Fruit fly (Drosophila melanogaster): Measurements from ENCODE around the gene mbf1.
A peak's percentile ranks its signal among the peaks of the same experiment; 100 is the strongest.

mbf1 gene

DNA sequence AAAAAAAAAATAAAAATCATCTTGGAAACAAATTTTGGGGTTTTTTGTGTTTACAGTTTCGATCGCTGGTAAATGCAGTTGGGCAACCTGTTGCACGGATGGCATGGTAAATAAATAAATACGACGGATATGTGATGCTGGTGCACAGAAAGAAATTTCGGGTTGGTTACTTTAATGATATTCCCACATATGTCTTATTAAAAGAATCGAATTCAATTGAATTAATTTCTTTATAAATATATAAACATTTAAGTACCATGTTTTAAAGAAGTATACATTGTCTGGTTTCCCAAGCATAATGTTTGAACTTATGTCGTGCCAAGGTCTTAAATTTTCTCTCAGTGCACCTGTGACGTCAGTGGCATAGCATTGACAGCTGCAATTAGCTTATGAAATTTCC is 6.7 kb upstream of the mbf1 start (continued):
- peak; percentile 83 for TF ChIP-seq gcm (GFP tag; optimal IDR thresholded peaks at IDR 0.05)
- peak; percentile 82 for TF ChIP-seq CG10979 (tag; optimal IDR thresholded peaks at IDR 0.05)
- TF ChIP-seq gsb-n (tag; optimal IDR thresholded peaks at IDR 0.05), result peak; percentile 61
- TF ChIP-seq D19B (GFP tag; optimal IDR thresholded peaks at IDR 0.05), result no peak
- TF ChIP-seq CG16863 (GFP tag; optimal IDR thresholded peaks at IDR 0.05), result no peak
- peak; percentile 49 for TF ChIP-seq scrt (GFP tag; optimal IDR thresholded peaks at IDR 0.05)
- peak; percentile 57; the same call in 1 of the 2 replicates for TF ChIP-seq ara (GFP tag; IDR thresholded peaks at IDR 0.05)
- no peak for TF ChIP-seq NC2α (GFP tag; optimal IDR thresholded peaks at IDR 0.05)
- TF ChIP-seq shn (GFP tag; optimal IDR thresholded peaks at IDR 0.05), result no peak
- TF ChIP-seq CG6254 (GFP tag; optimal IDR thresholded peaks at IDR 0.05), result peak; percentile 65
- TF ChIP-seq ham (GFP tag; IDR thresholded peaks at IDR 0.05), result no peak
- no peak for TF ChIP-seq CG12155 (GFP tag; optimal IDR thresholded peaks at IDR 0.05)
- TF ChIP-seq CG9609 (GFP tag; optimal IDR thresholded peaks at IDR 0.05), result no peak
- peak; percentile 46 for TF ChIP-seq bcd (GFP tag; optimal IDR thresholded peaks at IDR 0.05)
- peak; percentile 59 for TF ChIP-seq CG17385 (GFP tag; optimal IDR thresholded peaks at IDR 0.05)
- peak; percentile 12 for TF ChIP-seq CG17568 (GFP tag; optimal IDR thresholded peaks at IDR 0.05)
- peak; percentile 20 for TF ChIP-seq Max (GFP tag; optimal IDR thresholded peaks at IDR 0.05)
- no peak for TF ChIP-seq Bgb (GFP tag; IDR thresholded peaks at IDR 0.05; ENCODE audit: partially characterized antibody)
- TF ChIP-seq Eip74EF (GFP tag; optimal IDR thresholded peaks at IDR 0.05), result peak in 1 of 2 experiments; percentile 70
- TF ChIP-seq CG2678 (tag; optimal IDR thresholded peaks at IDR 0.05), result peak; percentile 77
- TF ChIP-seq CG31224 (GFP tag; IDR thresholded peaks at IDR 0.05), result no peak
- TF ChIP-seq CG10147 (GFP tag; optimal IDR thresholded peaks at IDR 0.05), result peak; percentile 12
- peak; percentile 52 for TF ChIP-seq CG10209 (GFP tag; optimal IDR thresholded peaks at IDR 0.05)
- no peak for TF ChIP-seq Kr (GFP tag; optimal IDR thresholded peaks at IDR 0.05)
- TF ChIP-seq zfh2 (GFP tag; optimal IDR thresholded peaks at IDR 0.05), result no peak
- peak; percentile 8 for TF ChIP-seq CG8290 (GFP tag; optimal IDR thresholded peaks at IDR 0.05)
- no peak for TF ChIP-seq CG8290 (tag; optimal IDR thresholded peaks at IDR 0.05)
- TF ChIP-seq vvl (GFP tag; IDR thresholded peaks at IDR 0.05), result peak; percentile 60; the same call in 1 of the 2 replicates
- TF ChIP-seq E2f2 (GFP tag; IDR thresholded peaks at IDR 0.05), result peak; percentile 35
- peak; percentile 77 for TF ChIP-seq Blimp-1 (GFP tag; optimal IDR thresholded peaks at IDR 0.05)
- TF ChIP-seq CG7839 (tag; optimal IDR thresholded peaks at IDR 0.05), result peak; percentile 73
- peak; percentile 47; the same call in 1 of the 2 replicates for TF ChIP-seq Oaz (GFP tag; IDR thresholded peaks at IDR 0.05)
- TF ChIP-seq ssp (GFP tag; IDR thresholded peaks at IDR 0.05), result 0 out of 2 replicates have a peak, but pooled peaks have one; percentile 30
- TF ChIP-seq Hr51 (GFP tag; optimal IDR thresholded peaks at IDR 0.05), result peak in 1 of 2 experiments; percentile 79
- peak; percentile 71 for TF ChIP-seq CG15269 (tag; optimal IDR thresholded peaks at IDR 0.05)
- no peak for TF ChIP-seq CG3995 (GFP tag; optimal IDR thresholded peaks at IDR 0.05)
- peak; percentile 53 for TF ChIP-seq oc (tag; optimal IDR thresholded peaks at IDR 0.05)
- TF ChIP-seq CG15601 (tag; optimal IDR thresholded peaks at IDR 0.05), result peak; percentile 73
- TF ChIP-seq CG15479 (GFP tag; optimal IDR thresholded peaks at IDR 0.05), result no peak
- TF ChIP-seq Myb (GFP tag; optimal IDR thresholded peaks at IDR 0.05), result no peak
- peak; percentile 71 for TF ChIP-seq Xrp1 (GFP tag; IDR thresholded peaks at IDR 0.05)
- peak; percentile 77 for TF ChIP-seq fd64A (GFP tag; optimal IDR thresholded peaks at IDR 0.05)
- TF ChIP-seq CG12659 (GFP tag; optimal IDR thresholded peaks at IDR 0.05), result peak; percentile 33
- TF ChIP-seq CG2116 (GFP tag; optimal IDR thresholded peaks at IDR 0.05), result peak; percentile 11
- peak; percentile 53 for TF ChIP-seq CG17328 (GFP tag; IDR thresholded peaks at IDR 0.05)
- TF ChIP-seq CG8281 (tag; optimal IDR thresholded peaks at IDR 0.05), result peak; percentile 32
- TF ChIP-seq CG1529 (GFP tag; optimal IDR thresholded peaks at IDR 0.05), result peak; percentile 65
- TF ChIP-seq ci (GFP tag; IDR thresholded peaks at IDR 0.05), result peak; percentile 85
- TF ChIP-seq CG7786 (GFP tag; optimal IDR thresholded peaks at IDR 0.05), result no peak
- TF ChIP-seq CG16779 (GFP tag; IDR thresholded peaks at IDR 0.05), result no peak

All from whole organism, embryonic.